Fruit fly (Drosophila melanogaster): ENCODE data around the gene CG17440.

The CG17440 gene

DNA sequence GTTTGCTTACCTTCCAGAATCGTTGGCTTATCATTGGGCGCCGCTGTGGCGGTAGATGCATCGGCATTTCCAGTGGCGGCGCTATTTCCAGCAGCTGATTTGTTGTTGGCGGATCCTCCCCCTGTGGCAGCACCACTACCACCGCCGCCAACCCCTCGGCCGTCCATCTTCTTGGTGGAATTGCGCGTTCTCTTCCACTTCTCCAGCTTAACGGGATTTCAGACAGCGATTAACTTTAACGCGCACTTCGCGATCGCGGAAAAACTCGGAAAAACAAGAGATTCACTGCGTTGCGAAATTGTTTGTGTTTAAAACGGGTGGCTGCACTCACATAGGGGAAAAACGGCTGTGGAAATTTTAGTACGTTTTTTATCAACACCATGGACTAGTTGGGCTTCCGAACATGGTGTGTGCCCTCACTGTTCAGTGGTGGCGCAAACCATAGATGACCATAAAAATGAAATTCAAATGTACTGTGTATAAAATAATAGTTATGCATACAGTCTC lies 13.1 kb upstream of the CG17440 start, which contains the start of gene c11.1 (continued):
- no peak for TF ChIP-seq kni (GFP tag; optimal IDR thresholded peaks at IDR 0.05)
- TF ChIP-seq Aef1 (GFP tag; IDR thresholded peaks at IDR 0.05) = peak; percentile 35; the same call in 1 of the 3 replicates
- no peak for TF ChIP-seq cad (GFP tag; optimal IDR thresholded peaks at IDR 0.05)
- no peak for TF ChIP-seq rib (GFP tag; IDR thresholded peaks at IDR 0.05)
- no peak for TF ChIP-seq org-1 (GFP tag; optimal IDR thresholded peaks at IDR 0.05)
- no peak for TF ChIP-seq CG17802 (tag; optimal IDR thresholded peaks at IDR 0.05)
- no peak for TF ChIP-seq CG10321 (GFP tag; IDR thresholded peaks at IDR 0.05)
- no peak for TF ChIP-seq CG12299 (tag; optimal IDR thresholded peaks at IDR 0.05)
- TF ChIP-seq CG16779 (GFP tag; IDR thresholded peaks at IDR 0.05) = no peak
- no peak for TF ChIP-seq Optix (GFP tag; IDR thresholded peaks at IDR 0.05)
- TF ChIP-seq dysf (GFP tag; IDR thresholded peaks at IDR 0.05) = peak; percentile 39; the same call in 1 of the 3 replicates
- TF ChIP-seq CG4617 (GFP tag; optimal IDR thresholded peaks at IDR 0.05; ENCODE audit: borderline replicate concordance) = peak; percentile 45
- peak; percentile 31 for TF ChIP-seq CG12391 (tag; optimal IDR thresholded peaks at IDR 0.05)
- TF ChIP-seq CG10147 (GFP tag; optimal IDR thresholded peaks at IDR 0.05) = no peak
- no peak for TF ChIP-seq az2 (GFP tag; optimal IDR thresholded peaks at IDR 0.05)
- no peak for TF ChIP-seq CG18619 (GFP tag; optimal IDR thresholded peaks at IDR 0.05)
- no peak for TF ChIP-seq MTF-1 (GFP tag; optimal IDR thresholded peaks at IDR 0.05; ENCODE audit: borderline replicate concordance)

DNA sequence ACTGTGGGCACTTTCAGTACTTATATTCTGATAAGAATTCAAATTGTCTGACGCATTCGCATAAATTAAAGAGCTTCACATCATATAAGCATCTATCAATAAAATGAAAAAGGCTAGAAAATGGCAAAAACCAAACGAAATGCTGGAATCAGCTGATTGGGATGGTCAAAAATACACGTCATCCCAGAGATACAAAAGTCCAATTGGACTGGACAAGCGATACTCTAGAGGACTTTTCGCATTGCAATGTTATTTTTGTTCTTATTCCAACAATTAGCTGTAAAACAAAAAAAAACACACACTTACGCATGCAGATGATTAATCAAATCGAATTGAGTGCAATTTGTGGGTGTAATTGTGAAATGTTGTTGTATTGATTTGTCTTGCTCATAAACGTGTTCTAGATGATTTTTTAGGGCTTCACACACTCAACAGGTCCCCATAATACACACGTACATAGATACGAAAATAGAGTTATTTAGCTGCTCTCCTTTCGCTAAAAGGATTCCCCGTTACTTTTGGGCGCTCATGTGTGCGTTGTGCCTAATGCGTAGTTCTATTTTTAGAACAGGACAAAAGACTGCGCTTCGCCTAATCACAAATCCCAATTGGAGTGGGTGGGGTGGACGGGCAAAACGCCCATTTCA lies 12.4 kb upstream of the CG17440 start:
- peak; percentile 88 for TF ChIP-seq scrt (GFP tag; optimal IDR thresholded peaks at IDR 0.05)
- peak; percentile 35 to 90 for TF ChIP-seq insv (GFP tag; optimal IDR thresholded peaks at IDR 0.05)
- no peak for TF ChIP-seq CG31224 (GFP tag; IDR thresholded peaks at IDR 0.05)
- TF ChIP-seq CG12769 (tag; optimal IDR thresholded peaks at IDR 0.05) = no peak
- peak; percentile 39 for TF ChIP-seq kah (GFP tag; optimal IDR thresholded peaks at IDR 0.05)
- peak; percentile 16 for TF ChIP-seq Elba2 (GFP tag; optimal IDR thresholded peaks at IDR 0.05)
- TF ChIP-seq Xbp1 (GFP tag; optimal IDR thresholded peaks at IDR 0.05) = peak; percentile 33

DNA sequence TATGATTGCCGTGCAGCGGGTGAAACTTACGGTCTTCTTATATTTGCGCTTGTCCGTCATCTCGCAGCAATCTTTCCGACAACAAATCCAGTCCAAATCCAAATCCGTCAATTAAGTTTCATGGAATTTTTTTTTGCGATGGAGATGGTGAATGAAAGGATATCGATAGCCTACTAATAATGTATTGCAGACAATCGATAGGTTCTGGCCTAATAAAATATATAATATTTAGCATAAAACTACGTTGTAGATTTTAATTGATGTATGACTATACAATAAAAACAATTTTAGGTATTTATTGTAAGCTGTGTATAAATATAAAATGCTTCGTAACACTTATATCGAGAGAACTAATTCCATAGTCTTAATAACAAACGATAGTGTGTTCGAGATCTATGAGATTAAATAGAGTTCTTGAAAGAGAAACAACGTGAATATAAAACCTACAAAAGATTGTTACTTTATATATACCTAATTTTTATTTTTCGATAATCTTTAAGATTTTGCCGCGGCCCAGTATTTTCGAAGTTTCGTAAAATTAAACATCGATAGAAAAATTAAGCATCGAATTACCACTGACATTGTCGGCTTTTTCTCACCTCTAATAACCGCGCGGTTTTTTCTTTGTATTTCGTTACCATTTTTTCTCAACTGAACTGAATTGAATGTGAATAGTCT lies 3.2 kb upstream of the CG17440 start, which contains the start of the genes Cfp1 and Aladin:
TSS of gene Cfp1 (minus strand) at position 131 of the 678 bp plus-strand sequence.
TSS of gene Aladin (plus strand) at position 584 of the 678 bp plus-strand sequence.
- no peak for TF ChIP-seq CG4404 (GFP tag; IDR thresholded peaks at IDR 0.05)
- no peak for TF ChIP-seq chm (GFP tag; IDR thresholded peaks at IDR 0.05)
- TF ChIP-seq E2f2 (GFP tag; IDR thresholded peaks at IDR 0.05) = peak; percentile 57
- no peak for TF ChIP-seq Taf1 (GFP tag; IDR thresholded peaks at IDR 0.05)
- TF ChIP-seq Usf (GFP tag; optimal IDR thresholded peaks at IDR 0.05) = no peak
- 0 out of 4 replicates have a peak, but pooled peaks have one; percentile 28 for TF ChIP-seq chinmo (GFP tag; IDR thresholded peaks at IDR 0.05; ENCODE audit: partially characterized antibody)
- no peak for TF ChIP-seq CG31224 (GFP tag; IDR thresholded peaks at IDR 0.05)
- TF ChIP-seq CG8281 (tag; optimal IDR thresholded peaks at IDR 0.05) = no peak
- no peak for TF ChIP-seq zen (tag; optimal IDR thresholded peaks at IDR 0.05)
- no peak for TF ChIP-seq bcd (GFP tag; optimal IDR thresholded peaks at IDR 0.05)
- no peak for TF ChIP-seq toy (GFP tag; IDR thresholded peaks at IDR 0.05)
- TF ChIP-seq CG30403 (GFP tag; optimal IDR thresholded peaks at IDR 0.05) = peak; percentile 4
- no peak for TF ChIP-seq CG9817 (tag; optimal IDR thresholded peaks at IDR 0.05)
- TF ChIP-seq inv (GFP tag; IDR thresholded peaks at IDR 0.05; ENCODE audit: partially characterized antibody) = peak; percentile 43
- peak; percentile 41; the same call in 1 of the 2 replicates for TF ChIP-seq amos (GFP tag; IDR thresholded peaks at IDR 0.05; ENCODE audit: partially characterized antibody)
- no peak for TF ChIP-seq sd (tag; optimal IDR thresholded peaks at IDR 0.05)
- TF ChIP-seq exex (tag; optimal IDR thresholded peaks at IDR 0.05) = no peak
- peak; percentile 66 for TF ChIP-seq Dp (GFP tag; optimal IDR thresholded peaks at IDR 0.05)
- TF ChIP-seq nmo (GFP tag; optimal IDR thresholded peaks at IDR 0.05) = peak; percentile 23
- TF ChIP-seq CG17328 (GFP tag; IDR thresholded peaks at IDR 0.05) = no peak
- peak; percentile 40; the same call in 1 of the 3 replicates for TF ChIP-seq CG6791 (GFP tag; IDR thresholded peaks at IDR 0.05; ENCODE audit: partially characterized antibody)
- no peak for TF ChIP-seq C15 (GFP tag; IDR thresholded peaks at IDR 0.05)
- peak; percentile 71 for TF ChIP-seq Sry-δ (GFP tag; optimal IDR thresholded peaks at IDR 0.05)
